ENCODE assay signal across 1 fruit fly cellular context in genomic region chr2L:273603-274002, dm6.
TF ChIP-seq lines count a peak whose summit lies in the region.

Gene mbm, minus strand, starts transcription at chr2L:273715.
Gene CG11555, plus strand, starts transcription at chr2L:273836.

TF ChIP-seq in whole organism, embryonic, 481 proteins besides CTCF, POLR2A, EP300 and RAD21 (continued from another document):
- TF ChIP-seq ap (GFP tag; IDR thresholded peaks at IDR 0.05; lab: Robert Waterston, UW) (no peak), CG12219 (GFP tag; optimal IDR thresholded peaks at IDR 0.05; lab: Kevin White, UChicago) (no peak), D19A (tag; optimal IDR thresholded peaks at IDR 0.05; lab: Kevin White, UChicago) (no peak), CG15514 (GFP tag; optimal IDR thresholded peaks at IDR 0.05; lab: Kevin White, UChicago) (peak; percentile 55), CG4328 (GFP tag; optimal IDR thresholded peaks at IDR 0.05; lab: Kevin White, UChicago) (no peak), vvl (GFP tag; IDR thresholded peaks at IDR 0.05; lab: Robert Waterston, UW) (no peak), Mes4 (GFP tag; optimal IDR thresholded peaks at IDR 0.05; lab: Kevin White, UChicago) (no peak), Nf-YC (tag; optimal IDR thresholded peaks at IDR 0.05; lab: Kevin White, UChicago) (peak; percentile 74), CG12071 (GFP tag; optimal IDR thresholded peaks at IDR 0.05; lab: Kevin White, UChicago) (no peak), CG12236 (GFP tag; optimal IDR thresholded peaks at IDR 0.05; lab: Kevin White, UChicago) (no peak), CG14050 (GFP tag; IDR thresholded peaks at IDR 0.05; lab: Robert Waterston, UW) (no peak), CG9797 (GFP tag; optimal IDR thresholded peaks at IDR 0.05; lab: Kevin White, UChicago) (no peak), Ptx1 (GFP tag; IDR thresholded peaks at IDR 0.05; lab: Robert Waterston, UW) (no peak), ci (GFP tag; IDR thresholded peaks at IDR 0.05; lab: Robert Waterston, UW) (no peak), CG10209 (GFP tag; optimal IDR thresholded peaks at IDR 0.05; lab: Kevin White, UChicago) (no peak), HLH3B (GFP tag; IDR thresholded peaks at IDR 0.05; lab: Robert Waterston, UW) (no peak), Scr (GFP tag; IDR thresholded peaks at IDR 0.05; lab: Robert Waterston, UW; ENCODE audit: partially characterized antibody) (peak; percentile 64), nom (GFP tag; optimal IDR thresholded peaks at IDR 0.05; lab: Kevin White, UChicago) (no peak), Ets97D (GFP tag; optimal IDR thresholded peaks at IDR 0.05; lab: Kevin White, UChicago) (no peak), bbx (GFP tag; IDR thresholded peaks at IDR 0.05; lab: Robert Waterston, UW; ENCODE audit: partially characterized antibody) (peak; percentile 29), Sry-δ (GFP tag; optimal IDR thresholded peaks at IDR 0.05; lab: Kevin White, UChicago) (no peak), CG10462 (GFP tag; optimal IDR thresholded peaks at IDR 0.05; lab: Kevin White, UChicago) (no peak), CG15011 (GFP tag; optimal IDR thresholded peaks at IDR 0.05; lab: Kevin White, UChicago) (no peak), B-H2 (GFP tag; optimal IDR thresholded peaks at IDR 0.05; lab: Kevin White, UChicago) (peak; percentile 56), CG14860 (GFP tag; IDR thresholded peaks at IDR 0.05; lab: Robert Waterston, UW; ENCODE audit: partially characterized antibody) (peak; percentile 32; the same call in 1 of the 3 replicates), Ada2b (GFP tag; IDR thresholded peaks at IDR 0.05; lab: Robert Waterston, UW) (no peak), slp2 (GFP tag; optimal IDR thresholded peaks at IDR 0.05; lab: Kevin White, UChicago) (no peak), mam (GFP tag; optimal IDR thresholded peaks at IDR 0.05; lab: Kevin White, UChicago) (no peak), dati (GFP tag; IDR thresholded peaks at IDR 0.05; lab: Robert Waterston, UW) (no peak), ERR (GFP tag; optimal IDR thresholded peaks at IDR 0.05; lab: Kevin White, UChicago) (no peak), CG14441 (GFP tag; IDR thresholded peaks at IDR 0.05; lab: Robert Waterston, UW) (no peak), CG9876 (GFP tag; optimal IDR thresholded peaks at IDR 0.05; lab: Kevin White, UChicago) (no peak), CG7963 (GFP tag; IDR thresholded peaks at IDR 0.05; lab: Robert Waterston, UW; ENCODE audit: partially characterized antibody) (no peak), lov (optimal IDR thresholded peaks at IDR 0.05; lab: Kevin White, UChicago) (no peak), lov (GFP tag; IDR thresholded peaks at IDR 0.05; lab: Robert Waterston, UW) (no peak), D (optimal IDR thresholded peaks at IDR 0.05; lab: Kevin White, UChicago) (no peak), D (GFP tag; optimal IDR thresholded peaks at IDR 0.05; lab: Kevin White, UChicago) (no peak), CG14710 (tag; optimal IDR thresholded peaks at IDR 0.05; lab: Kevin White, UChicago) (peak; percentile 55), crc (GFP tag; optimal IDR thresholded peaks at IDR 0.05; lab: Kevin White, UChicago) (no peak), wdn (GFP tag; IDR thresholded peaks at IDR 0.05; lab: Robert Waterston, UW) (no peak), grau (tag; optimal IDR thresholded peaks at IDR 0.05; lab: Kevin White, UChicago) (peak; percentile 60), CG16815 (GFP tag; optimal IDR thresholded peaks at IDR 0.05; lab: Kevin White, UChicago) (no peak), sr (GFP tag; IDR thresholded peaks at IDR 0.05; lab: Robert Waterston, UW) (no peak), insv (GFP tag; optimal IDR thresholded peaks at IDR 0.05; lab: Kevin White, UChicago) (peak in 1 of 2 experiments; percentile 25), crp (GFP tag; optimal IDR thresholded peaks at IDR 0.05; lab: Kevin White, UChicago) (peak in 1 of 2 experiments; percentile 43), her (GFP tag; optimal IDR thresholded peaks at IDR 0.05; lab: Kevin White, UChicago) (no peak), h (optimal IDR thresholded peaks at IDR 0.05; lab: Kevin White, UChicago) (no peak), Oli (tag; optimal IDR thresholded peaks at IDR 0.05; lab: Kevin White, UChicago) (no peak), zf30C (GFP tag; optimal IDR thresholded peaks at IDR 0.05; lab: Kevin White, UChicago) (no peak), CG10543 (GFP tag; optimal IDR thresholded peaks at IDR 0.05; lab: Kevin White, UChicago) (peak; percentile 11), onecut (GFP tag; IDR thresholded peaks at IDR 0.05; lab: Robert Waterston, UW) (no peak), TFAM (GFP tag; optimal IDR thresholded peaks at IDR 0.05; lab: Kevin White, UChicago) (no peak), dmrt99B (tag; optimal IDR thresholded peaks at IDR 0.05; lab: Kevin White, UChicago) (no peak), ranshi (GFP tag; IDR thresholded peaks at IDR 0.05; lab: Robert Waterston, UW) (no peak), CG7839 (tag; optimal IDR thresholded peaks at IDR 0.05; lab: Kevin White, UChicago) (no peak), odd (GFP tag; optimal IDR thresholded peaks at IDR 0.05; lab: Kevin White, UChicago) (no peak), CG18476 (GFP tag; optimal IDR thresholded peaks at IDR 0.05; lab: Kevin White, UChicago) (no peak), Myb (GFP tag; optimal IDR thresholded peaks at IDR 0.05; lab: Kevin White, UChicago) (no peak), CG10654 (GFP tag; optimal IDR thresholded peaks at IDR 0.05; lab: Kevin White, UChicago) (no peak), CG15601 (tag; optimal IDR thresholded peaks at IDR 0.05; lab: Kevin White, UChicago) (peak; percentile 34), unpg (GFP tag; optimal IDR thresholded peaks at IDR 0.05; lab: Kevin White, UChicago) (no peak), Awh (GFP tag; IDR thresholded peaks at IDR 0.05; lab: Robert Waterston, UW) (no peak), CG12942 (GFP tag; optimal IDR thresholded peaks at IDR 0.05; lab: Kevin White, UChicago) (no peak), CG18262 (tag; optimal IDR thresholded peaks at IDR 0.05; lab: Kevin White, UChicago) (peak; percentile 43), gcm2 (GFP tag; optimal IDR thresholded peaks at IDR 0.05; lab: Kevin White, UChicago) (no peak), CG11093 (GFP tag; IDR thresholded peaks at IDR 0.05; lab: Robert Waterston, UW) (no peak), fd64A (GFP tag; optimal IDR thresholded peaks at IDR 0.05; lab: Kevin White, UChicago) (no peak), CG15696 (tag; optimal IDR thresholded peaks at IDR 0.05; lab: Kevin White, UChicago) (peak; percentile 1), CG2129 (GFP tag; IDR thresholded peaks at IDR 0.05; lab: Robert Waterston, UW; ENCODE audit: partially characterized antibody) (no peak), CG4730 (GFP tag; IDR thresholded peaks at IDR 0.05; lab: Robert Waterston, UW) (no peak), CG17802 (tag; optimal IDR thresholded peaks at IDR 0.05; lab: Kevin White, UChicago) (no peak), Dll (GFP tag; IDR thresholded peaks at IDR 0.05; lab: Robert Waterston, UW; ENCODE audit: partially characterized antibody) (peak; percentile 74), Dip2 (GFP tag; IDR thresholded peaks at IDR 0.05; lab: Robert Waterston, UW) (no peak), CG17568 (GFP tag; optimal IDR thresholded peaks at IDR 0.05; lab: Kevin White, UChicago) (no peak), CG17328 (GFP tag; IDR thresholded peaks at IDR 0.05; lab: Robert Waterston, UW) (no peak), Bdp1 (GFP tag; optimal IDR thresholded peaks at IDR 0.05; lab: Kevin White, UChicago) (no peak), NC2α (GFP tag; optimal IDR thresholded peaks at IDR 0.05; lab: Kevin White, UChicago) (no peak), CG4282 (GFP tag; optimal IDR thresholded peaks at IDR 0.05; lab: Kevin White, UChicago) (no peak), CG4707 (GFP tag; optimal IDR thresholded peaks at IDR 0.05; lab: Kevin White, UChicago) (no peak), nmo (GFP tag; optimal IDR thresholded peaks at IDR 0.05; lab: Kevin White, UChicago) (peak; percentile 42), pum (GFP tag; optimal IDR thresholded peaks at IDR 0.05; lab: Kevin White, UChicago) (no peak), slbo (GFP tag; IDR thresholded peaks at IDR 0.05; lab: Robert Waterston, UW) (peak; percentile 25; the same call in 1 of the 2 replicates), Trl (optimal IDR thresholded peaks at IDR 0.05; lab: Kevin White, UChicago) (no peak), Trl (GFP tag; optimal IDR thresholded peaks at IDR 0.05; lab: Kevin White, UChicago) (no peak), H2.0 (GFP tag; IDR thresholded peaks at IDR 0.05; lab: Robert Waterston, UW) (no peak), CG5180 (GFP tag; optimal IDR thresholded peaks at IDR 0.05; lab: Kevin White, UChicago) (no peak), ken (GFP tag; IDR thresholded peaks at IDR 0.05; lab: Robert Waterston, UW) (no peak), CG6683 (GFP tag; optimal IDR thresholded peaks at IDR 0.05; lab: Kevin White, UChicago) (no peak), CG8281 (tag; optimal IDR thresholded peaks at IDR 0.05; lab: Kevin White, UChicago) (no peak), CG31388 (GFP tag; optimal IDR thresholded peaks at IDR 0.05; lab: Kevin White, UChicago) (no peak), CHES-1-like (GFP tag; optimal IDR thresholded peaks at IDR 0.05; lab: Kevin White, UChicago) (no peak), amos (GFP tag; IDR thresholded peaks at IDR 0.05; lab: Robert Waterston, UW; ENCODE audit: partially characterized antibody) (peak; percentile 34; the same call in 1 of the 2 replicates), CG4360 (GFP tag; IDR thresholded peaks at IDR 0.05; lab: Robert Waterston, UW) (no peak), vnd (GFP tag; IDR thresholded peaks at IDR 0.05; lab: Robert Waterston, UW; ENCODE audit: partially characterized antibody) (no peak), CG10274 (GFP tag; optimal IDR thresholded peaks at IDR 0.05; lab: Kevin White, UChicago) (no peak), Hmx (GFP tag; optimal IDR thresholded peaks at IDR 0.05; lab: Kevin White, UChicago) (no peak), run (tag; optimal IDR thresholded peaks at IDR 0.05; lab: Kevin White, UChicago) (peak; percentile 36), Sox102F (GFP tag; optimal IDR thresholded peaks at IDR 0.05; lab: Kevin White, UChicago) (no peak), phol (tag; optimal IDR thresholded peaks at IDR 0.05; lab: Kevin White, UChicago) (peak; percentile 56), nerfin-2 (GFP tag; IDR thresholded peaks at IDR 0.05; lab: Robert Waterston, UW; ENCODE audit: partially characterized antibody) (no peak), Antp (GFP tag; optimal IDR thresholded peaks at IDR 0.05; lab: Kevin White, UChicago) (no peak), CG32767 (GFP tag; IDR thresholded peaks at IDR 0.05; lab: Robert Waterston, UW) (no peak), CG11696 (GFP tag; IDR thresholded peaks at IDR 0.05; lab: Robert Waterston, UW) (no peak), z (GFP tag; IDR thresholded peaks at IDR 0.05; lab: Robert Waterston, UW) (no peak), schlank (tag; optimal IDR thresholded peaks at IDR 0.05; lab: Kevin White, UChicago) (no peak), E2f2 (GFP tag; IDR thresholded peaks at IDR 0.05; lab: Robert Waterston, UW) (0 out of 2 replicates have a peak, but pooled peaks have one; percentile 27), CG12299 (tag; optimal IDR thresholded peaks at IDR 0.05; lab: Kevin White, UChicago) (no peak), CG3163 (GFP tag; optimal IDR thresholded peaks at IDR 0.05; lab: Kevin White, UChicago) (no peak), bowl (GFP tag; IDR thresholded peaks at IDR 0.05; lab: Robert Waterston, UW) (no peak), eyg (GFP tag; optimal IDR thresholded peaks at IDR 0.05; lab: Kevin White, UChicago) (no peak), CG1529 (GFP tag; optimal IDR thresholded peaks at IDR 0.05; lab: Kevin White, UChicago) (no peak), pho (GFP tag; optimal IDR thresholded peaks at IDR 0.05; lab: Kevin White, UChicago) (no peak), inv (GFP tag; IDR thresholded peaks at IDR 0.05; lab: Robert Waterston, UW; ENCODE audit: partially characterized antibody) (no peak), tap (tag; optimal IDR thresholded peaks at IDR 0.05; lab: Kevin White, UChicago) (no peak), sim (GFP tag; IDR thresholded peaks at IDR 0.05; lab: Robert Waterston, UW) (no peak), Dbx (GFP tag; IDR thresholded peaks at IDR 0.05; lab: Robert Waterston, UW) (no peak), eve (GFP tag; optimal IDR thresholded peaks at IDR 0.05; lab: Kevin White, UChicago) (no peak), vfl (GFP tag; optimal IDR thresholded peaks at IDR 0.05; lab: Kevin White, UChicago) (no peak), CG7928 (GFP tag; optimal IDR thresholded peaks at IDR 0.05; lab: Kevin White, UChicago) (no peak), pfk (GFP tag; optimal IDR thresholded peaks at IDR 0.05; lab: Kevin White, UChicago) (no peak), CG30431 (GFP tag; optimal IDR thresholded peaks at IDR 0.05; lab: Kevin White, UChicago) (no peak)
